Worm (Caenorhabditis elegans): ENCODE data around the gene mlt-7.
A peak's percentile ranks its signal among the peaks of the same experiment; 100 is the strongest.

The mlt-7 gene

ce11 chrII:4378195-4378594 is 14.6 kb upstream of the mlt-7 start, which contains the start of gene B0286.1:
B0286.1 (plus strand) TSS chrII:4378495.
- TF ChIP-seq T26A5.8 (tag; optimal IDR thresholded peaks at IDR 0.05) = no peak
- TF ChIP-seq nfya-1 (tag; optimal IDR thresholded peaks at IDR 0.05; ENCODE audit: borderline replicate concordance, insufficient read depth) = no peak
- TF ChIP-seq Y53G8AR.9 (GFP tag; conservative IDR thresholded peaks at IDR 0.05) = no peak
- TF ChIP-seq sdz-38 (tag; optimal IDR thresholded peaks at IDR 0.05) = no peak
- TF ChIP-seq dpff-1 (tag; optimal IDR thresholded peaks at IDR 0.05) = no peak
- TF ChIP-seq chd-7 (tag; optimal IDR thresholded peaks at IDR 0.05) = no peak
- no peak for TF ChIP-seq C06A6.2 (GFP tag; conservative IDR thresholded peaks at IDR 0.05)
- TF ChIP-seq nhr-90 (tag; optimal IDR thresholded peaks at IDR 0.05) = no peak
- TF ChIP-seq zim-3 (tag; optimal IDR thresholded peaks at IDR 0.05) = no peak
- no peak for TF ChIP-seq F33H1.4 (GFP tag; IDR thresholded peaks at IDR 0.05)
- no peak for TF ChIP-seq tlf-1 (GFP tag; optimal IDR thresholded peaks at IDR 0.05)
- TF ChIP-seq B0336.3 (GFP tag; IDR thresholded peaks at IDR 0.05) = no peak
- no peak for TF ChIP-seq ccch-3 (GFP tag; optimal IDR thresholded peaks at IDR 0.05)
- no peak for TF ChIP-seq ZK185.1 (tag; optimal IDR thresholded peaks at IDR 0.05; ENCODE audit: poor library complexity, severe bottlenecking)
- TF ChIP-seq ama-1 (optimal IDR thresholded peaks at IDR 0.05) = no peak
- TF ChIP-seq ama-1 (GFP tag; optimal IDR thresholded peaks at IDR 0.05) = no peak

DNA sequence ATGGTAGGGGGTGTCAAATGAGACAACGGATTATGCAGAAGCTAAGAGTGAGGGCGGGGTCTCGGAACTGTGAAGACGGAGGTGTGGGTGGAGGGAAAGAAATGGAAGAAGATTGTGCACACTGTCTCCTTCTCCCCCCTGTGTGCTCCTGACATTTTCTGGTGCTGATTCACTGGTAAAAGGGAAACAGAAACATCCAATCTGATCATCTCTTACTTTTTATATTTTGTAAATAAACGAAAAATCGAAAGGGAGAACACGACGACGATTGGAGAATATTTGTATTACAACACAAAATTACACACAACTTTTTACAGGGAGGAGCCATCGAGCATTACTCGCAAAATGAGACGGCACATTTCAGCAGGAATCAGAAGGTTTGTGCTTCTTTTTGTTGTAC is 9.5 kb upstream of the mlt-7 start, which contains the start of gene fkh-6:
Gene fkh-6 (minus strand): TSS at position 101 of the 400 bp plus-strand sequence.
- TF ChIP-seq attf-3 (GFP tag; conservative IDR thresholded peaks at IDR 0.05) (no peak), ccch-3 (GFP tag; optimal IDR thresholded peaks at IDR 0.05) (no peak), aptf-2 (GFP tag; conservative IDR thresholded peaks at IDR 0.05) (no peak), zfh-2 (GFP tag; conservative IDR thresholded peaks at IDR 0.05) (peak; percentile 66), hlh-26 (GFP tag; conservative IDR thresholded peaks at IDR 0.05) (no peak), pha-4 (tag; optimal IDR thresholded peaks at IDR 0.05) (no peak), nhr-27 (tag; optimal IDR thresholded peaks at IDR 0.05) (no peak)

- TF ChIP-seq ztf-28 (GFP tag; IDR thresholded peaks at IDR 0.05) = no peak
- TF ChIP-seq snpc-3.4 (tag; optimal IDR thresholded peaks at IDR 0.05) = no peak
- TF ChIP-seq ztf-18 (tag; optimal IDR thresholded peaks at IDR 0.05) = no peak
- no peak for TF ChIP-seq him-1 (tag; optimal IDR thresholded peaks at IDR 0.05)
- TF ChIP-seq attf-3 (GFP tag; conservative IDR thresholded peaks at IDR 0.05) = no peak
- no peak for TF ChIP-seq hmg-20 (GFP tag; IDR thresholded peaks at IDR 0.05)
- no peak for TF ChIP-seq gei-17 (GFP tag; optimal IDR thresholded peaks at IDR 0.05)
- TF ChIP-seq lin-54 (GFP tag; optimal IDR thresholded peaks at IDR 0.05) = no peak
- TF ChIP-seq tlf-1 (GFP tag; optimal IDR thresholded peaks at IDR 0.05) = no peak
- TF ChIP-seq mes-4 (tag; optimal IDR thresholded peaks at IDR 0.05) = no peak
- no peak for TF ChIP-seq F57A8.1 (GFP tag; optimal IDR thresholded peaks at IDR 0.05)
- TF ChIP-seq mxl-1 (tag; optimal IDR thresholded peaks at IDR 0.05) = no peak
Observed at ce11 chrII:4391072-4391471, 1.7 kb upstream of the mlt-7 start.

DNA sequence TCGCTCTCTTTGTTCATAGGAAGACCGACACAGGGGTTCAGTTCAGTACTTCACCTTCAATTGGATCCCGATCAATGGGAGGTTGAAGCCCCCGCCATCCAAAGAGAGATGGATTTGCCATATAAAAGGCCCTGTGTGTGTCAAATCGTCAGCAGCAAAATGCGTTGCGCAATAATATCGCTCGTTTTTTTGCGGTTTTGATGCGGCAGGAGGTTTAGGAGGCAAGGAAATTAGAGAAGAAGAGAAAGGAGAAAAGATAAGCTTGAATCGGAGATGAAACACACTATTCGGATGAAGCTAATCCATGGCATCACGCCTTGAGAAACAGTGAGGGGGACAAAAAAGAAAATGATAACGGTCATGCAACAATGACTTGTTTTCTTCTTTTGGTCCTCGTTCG is 1.6 kb downstream of the mlt-7 start:
- TF ChIP-seq hlh-12 (tag; optimal IDR thresholded peaks at IDR 0.05) = no peak
- no peak for TF ChIP-seq unc-62 (GFP tag; optimal IDR thresholded peaks at IDR 0.05)
- TF ChIP-seq gei-17 (GFP tag; optimal IDR thresholded peaks at IDR 0.05) = no peak
- no peak for TF ChIP-seq let-607 (tag; optimal IDR thresholded peaks at IDR 0.05)
- TF ChIP-seq tbx-9 (tag; optimal IDR thresholded peaks at IDR 0.05; ENCODE audit: borderline replicate concordance) = no peak
- TF ChIP-seq cebp-1 (GFP tag; IDR thresholded peaks at IDR 0.05) = no peak
- no peak for TF ChIP-seq cebp-1 (tag; optimal IDR thresholded peaks at IDR 0.05)
- TF ChIP-seq ztf-28 (GFP tag; IDR thresholded peaks at IDR 0.05) = no peak

Data from whole organism, young adult.